Fruit fly (Drosophila melanogaster) whole organism, embryonic: ENCODE data around the gene CG14982.

ENCODE experiments used
- Adf1 ChIP-seq: fragments of 200-800 bp; sonication (Bioruptor generic); IDR thresholded peaks from 2 replicates; pipeline ENCODE4 v1.3.6; 2022; ENCODE audit warnings: missing biosample characterization, missing genetic modification characterization
- BEAF-32 ChIP-seq: fragments of 200-800 bp; sonication (Bioruptor generic); optimal IDR thresholded peaks from 3 replicates; lab custom pipeline; 2017; ENCODE audit warnings: missing biosample characterization, missing genetic modification characterization, mild to moderate bottlenecking, moderate library complexity, missing genetic modification reagents
- CG10431 ChIP-seq: fragments of 200-800 bp; sonication (Bioruptor generic); optimal IDR thresholded peaks from 3 replicates; lab custom pipeline; 2018; ENCODE audit warnings: missing biosample characterization, mild to moderate bottlenecking, missing genetic modification characterization
- CG10654 ChIP-seq: fragments of 200-800 bp; sonication (Bioruptor generic); optimal IDR thresholded peaks from 2 replicates; lab custom pipeline; 2016; ENCODE audit warnings: missing biosample characterization, missing genetic modification characterization
- CG10979 ChIP-seq: fragments of 200-800 bp; sonication (Bioruptor generic); optimal IDR thresholded peaks from 2 replicates; lab custom pipeline; 2018; ENCODE audit warnings: missing biosample characterization, mild to moderate bottlenecking, missing genetic modification characterization, moderate library complexity
- CG12769 ChIP-seq: fragments of 200-800 bp; sonication (Bioruptor generic); optimal IDR thresholded peaks from 2 replicates; lab custom pipeline; 2019; ENCODE audit warnings: missing biosample characterization, mild to moderate bottlenecking, missing genetic modification characterization, moderate library complexity
- CG12942 ChIP-seq: fragments of 200-800 bp; sonication (Bioruptor generic); optimal IDR thresholded peaks from 3 replicates; lab custom pipeline; 2016; ENCODE audit warnings: missing biosample characterization, missing genetic modification characterization
- CG14860 ChIP-seq: fragments of 200-800 bp; sonication (Bioruptor generic); IDR thresholded peaks from 3 replicates; pipeline ENCODE4 v1.3.6; 2022; ENCODE audit warnings: missing biosample characterization, missing genetic modification characterization; ENCODE audit not compliant: partially characterized antibody
- CG2116 ChIP-seq: fragments of 200-800 bp; sonication (Bioruptor generic); optimal IDR thresholded peaks from 3 replicates; lab custom pipeline; 2018; ENCODE audit warnings: missing biosample characterization, mild to moderate bottlenecking, missing genetic modification characterization
- CG2129 ChIP-seq: fragments of 200-800 bp; sonication (Bioruptor generic); IDR thresholded peaks from 2 replicates; pipeline ENCODE4 v1.3.6; 2022; ENCODE audit warnings: missing biosample characterization, missing genetic modification characterization; ENCODE audit not compliant: partially characterized antibody
- CG31441 ChIP-seq: fragments of 200-800 bp; sonication (Bioruptor generic); IDR thresholded peaks from 2 replicates; pipeline ENCODE4 v1.3.6; 2022; ENCODE audit warnings: missing biosample characterization, missing genetic modification characterization
- CG34422 ChIP-seq: fragments of 200-800 bp; sonication (Bioruptor generic); IDR thresholded peaks from 3 replicates; pipeline ENCODE4 v1.3.6; 2022; ENCODE audit warnings: missing biosample characterization, missing genetic modification characterization
- CG42726 ChIP-seq: fragments of 200-800 bp; sonication (Bioruptor generic); IDR thresholded peaks from 2 replicates; pipeline ENCODE4 v1.3.6; 2022; ENCODE audit warnings: missing biosample characterization, missing genetic modification characterization; ENCODE audit not compliant: partially characterized antibody
- CG6791 ChIP-seq: fragments of 200-800 bp; sonication (Bioruptor generic); IDR thresholded peaks from 3 replicates; pipeline ENCODE4 v1.3.6; 2022; ENCODE audit warnings: missing biosample characterization, missing genetic modification characterization; ENCODE audit not compliant: partially characterized antibody
- CG7271 ChIP-seq: fragments of 200-800 bp; sonication (Bioruptor generic); optimal IDR thresholded peaks from 2 replicates; lab custom pipeline; 2018; ENCODE audit warnings: missing biosample characterization, mild to moderate bottlenecking, missing genetic modification characterization, moderate library complexity
- Doc3 ChIP-seq: fragments of 200-800 bp; sonication (Bioruptor generic); IDR thresholded peaks from 3 replicates; pipeline ENCODE4 v1.3.6; 2022; ENCODE audit warnings: missing biosample characterization, missing genetic modification characterization; ENCODE audit not compliant: partially characterized antibody
- Dref ChIP-seq: fragments of 200-800 bp; sonication (Bioruptor generic); IDR thresholded peaks from 2 replicates; pipeline ENCODE4 v1.3.6; 2022; ENCODE audit warnings: missing biosample characterization, missing genetic modification characterization
- Eip74EF ChIP-seq, 2 experiments: fragments of 200-800 bp in 1 of 2; fragments of >200 bp in 1 of 2; sonication (Bioruptor generic) in 1 of 2; optimal IDR thresholded peaks; 2 replicates each; lab custom pipeline; 2017 to 2019; ENCODE audit warnings: missing biosample characterization in 2 of 2, missing genetic modification characterization in 2 of 2, mild to moderate bottlenecking in 1 of 2, moderate library complexity in 1 of 2
- GATAe ChIP-seq: fragments of 200-800 bp; sonication (Bioruptor generic); conservative IDR thresholded peaks from 2 replicates; pipeline ENCODE4 v1.3.6; 2022; ENCODE audit warnings: missing biosample characterization, missing genetic modification characterization
- H2.0 ChIP-seq: fragments of 200-800 bp; sonication (Bioruptor generic); IDR thresholded peaks from 2 replicates; pipeline ENCODE4 v1.3.6; 2022; ENCODE audit warnings: missing biosample characterization, missing genetic modification characterization
- HLH4C ChIP-seq: fragments of 200-800 bp; sonication (Bioruptor generic); IDR thresholded peaks from 3 replicates; pipeline ENCODE4 v1.3.6; 2022; ENCODE audit warnings: missing biosample characterization, missing genetic modification characterization; ENCODE audit not compliant: partially characterized antibody
- HLH54F ChIP-seq: fragments of 200-800 bp; sonication (Bioruptor generic); optimal IDR thresholded peaks from 3 replicates; lab custom pipeline; 2016; ENCODE audit warnings: missing biosample characterization, missing genetic modification characterization
- MTF-1 ChIP-seq: fragments of 200-800 bp; sonication (Bioruptor generic); optimal IDR thresholded peaks from 2 replicates; lab custom pipeline; 2018; ENCODE audit warnings: missing biosample characterization, mild to moderate bottlenecking, missing genetic modification characterization, borderline replicate concordance
- NC2β ChIP-seq: fragments of 200-800 bp; sonication (Bioruptor generic); optimal IDR thresholded peaks from 2 replicates; lab custom pipeline; 2016; ENCODE audit warnings: missing biosample characterization, missing genetic modification characterization
- NFAT ChIP-seq: fragments of 200-800 bp; sonication (Bioruptor generic); IDR thresholded peaks from 2 replicates; pipeline ENCODE4 v1.3.6; 2022; ENCODE audit warnings: missing biosample characterization, missing genetic modification characterization
- Pdp1 ChIP-seq, 2 experiments: fragments of 200-800 bp; sonication (Bioruptor generic); optimal IDR thresholded peaks; 3 replicates each; lab custom pipeline; 2016; ENCODE audit warnings: missing biosample characterization in 2 of 2, missing genetic modification characterization in 2 of 2, mild to moderate bottlenecking in 1 of 2, moderate library complexity in 1 of 2
- Rx ChIP-seq: fragments of 200-800 bp; sonication (Bioruptor generic); IDR thresholded peaks from 2 replicates; pipeline ENCODE4 v1.3.6; 2022; ENCODE audit warnings: missing biosample characterization, missing genetic modification characterization
- al ChIP-seq: fragments of 200-800 bp; sonication (Bioruptor generic); IDR thresholded peaks from 2 replicates; pipeline ENCODE4 v1.3.6; 2022; ENCODE audit warnings: missing biosample characterization, missing genetic modification characterization
- bigmax ChIP-seq: fragments of 200-800 bp; sonication (Bioruptor generic); optimal IDR thresholded peaks from 2 replicates; lab custom pipeline; 2018; ENCODE audit warnings: missing biosample characterization, mild to moderate bottlenecking, missing genetic modification characterization
- bsh ChIP-seq, 2 experiments: fragments of 200-800 bp; sonication (Bioruptor generic); optimal IDR thresholded peaks; 2 replicates each; lab custom pipeline; 2017 to 2018; ENCODE audit warnings: mild to moderate bottlenecking in 2 of 2, missing biosample characterization in 2 of 2, missing genetic modification characterization in 2 of 2, moderate library complexity in 1 of 2
- caup ChIP-seq: fragments of 200-800 bp; sonication (Bioruptor generic); optimal IDR thresholded peaks from 3 replicates; lab custom pipeline; 2017; ENCODE audit warnings: missing biosample characterization, mild to moderate bottlenecking, missing genetic modification characterization, moderate library complexity; ENCODE audit not compliant: severe bottlenecking
- chif ChIP-seq, 2 experiments: fragments of 200-800 bp; sonication (Bioruptor generic); optimal IDR thresholded peaks; 3 replicates each; lab custom pipeline; 2016; ENCODE audit warnings: missing biosample characterization in 2 of 2, missing genetic modification characterization in 2 of 2
- corto ChIP-seq: fragments of 200-800 bp; sonication (Bioruptor generic); optimal IDR thresholded peaks from 2 replicates; lab custom pipeline; 2016; ENCODE audit warnings: missing biosample characterization, mild to moderate bottlenecking, missing genetic modification characterization, moderate library complexity
- crp ChIP-seq, 2 experiments: fragments of 200-800 bp; sonication (Bioruptor generic); optimal IDR thresholded peaks; 2 replicates in 1 of 2; 3 replicates in 1 of 2; lab custom pipeline; 2017; ENCODE audit warnings: missing biosample characterization in 2 of 2, missing genetic modification characterization in 2 of 2, mild to moderate bottlenecking in 1 of 2, moderate library complexity in 1 of 2
- fd96Cb ChIP-seq: fragments of 200-800 bp; sonication (Bioruptor generic); optimal IDR thresholded peaks from 2 replicates; lab custom pipeline; 2018; ENCODE audit warnings: missing biosample characterization, mild to moderate bottlenecking, missing genetic modification characterization, moderate library complexity
- gsb ChIP-seq: fragments of 200-800 bp; sonication (Bioruptor generic); IDR thresholded peaks from 2 replicates; pipeline ENCODE4 v1.3.6; 2022; ENCODE audit warnings: missing biosample characterization, missing genetic modification characterization
- gt ChIP-seq: fragments of 200-800 bp; sonication (Bioruptor generic); IDR thresholded peaks from 2 replicates; pipeline ENCODE4 v1.3.6; 2022; ENCODE audit warnings: missing biosample characterization, missing genetic modification characterization
- insv ChIP-seq, 2 experiments: fragments of 200-800 bp; sonication (Bioruptor generic); optimal IDR thresholded peaks; 3 replicates each; lab custom pipeline; 2016 to 2018; ENCODE audit warnings: missing biosample characterization in 2 of 2, missing genetic modification characterization in 2 of 2
- nau ChIP-seq: fragments of 200-800 bp; sonication (Bioruptor generic); optimal IDR thresholded peaks from 3 replicates; lab custom pipeline; 2017; ENCODE audit warnings: missing biosample characterization, mild to moderate bottlenecking, missing genetic modification characterization, missing genetic modification reagents
- peb ChIP-seq: fragments of 200-800 bp; sonication (Bioruptor generic); IDR thresholded peaks from 2 replicates; pipeline ENCODE4 v1.3.6; 2022; ENCODE audit warnings: missing biosample characterization, missing genetic modification characterization
- seq ChIP-seq: fragments of 200-800 bp; sonication (Bioruptor generic); IDR thresholded peaks from 2 replicates; pipeline ENCODE4 v1.3.6; 2022; ENCODE audit warnings: missing biosample characterization, missing genetic modification characterization
- sim ChIP-seq: fragments of 200-800 bp; sonication (Bioruptor generic); IDR thresholded peaks from 2 replicates; pipeline ENCODE4 v1.3.6; 2022; ENCODE audit warnings: missing biosample characterization, missing genetic modification characterization
- slp2 ChIP-seq: fragments of 200-800 bp; sonication (Bioruptor generic); optimal IDR thresholded peaks from 2 replicates; lab custom pipeline; 2016; ENCODE audit warnings: missing biosample characterization, missing genetic modification characterization
- so ChIP-seq: fragments of 200-800 bp; sonication (Bioruptor generic); IDR thresholded peaks from 3 replicates; pipeline ENCODE4 v1.3.6; 2022; ENCODE audit warnings: missing biosample characterization, missing genetic modification characterization
- trem ChIP-seq: fragments of 200-800 bp; optimal IDR thresholded peaks from 3 replicates; lab custom pipeline; 2019; ENCODE audit warnings: missing biosample characterization, mild to moderate bottlenecking, missing genetic modification characterization, moderate library complexity
- unc-4 ChIP-seq: fragments of 200-800 bp; sonication (Bioruptor generic); IDR thresholded peaks from 2 replicates; pipeline ENCODE4 v1.3.6; 2022; ENCODE audit warnings: missing biosample characterization, missing genetic modification characterization; ENCODE audit not compliant: partially characterized antibody

Gene CG14982

DNA sequence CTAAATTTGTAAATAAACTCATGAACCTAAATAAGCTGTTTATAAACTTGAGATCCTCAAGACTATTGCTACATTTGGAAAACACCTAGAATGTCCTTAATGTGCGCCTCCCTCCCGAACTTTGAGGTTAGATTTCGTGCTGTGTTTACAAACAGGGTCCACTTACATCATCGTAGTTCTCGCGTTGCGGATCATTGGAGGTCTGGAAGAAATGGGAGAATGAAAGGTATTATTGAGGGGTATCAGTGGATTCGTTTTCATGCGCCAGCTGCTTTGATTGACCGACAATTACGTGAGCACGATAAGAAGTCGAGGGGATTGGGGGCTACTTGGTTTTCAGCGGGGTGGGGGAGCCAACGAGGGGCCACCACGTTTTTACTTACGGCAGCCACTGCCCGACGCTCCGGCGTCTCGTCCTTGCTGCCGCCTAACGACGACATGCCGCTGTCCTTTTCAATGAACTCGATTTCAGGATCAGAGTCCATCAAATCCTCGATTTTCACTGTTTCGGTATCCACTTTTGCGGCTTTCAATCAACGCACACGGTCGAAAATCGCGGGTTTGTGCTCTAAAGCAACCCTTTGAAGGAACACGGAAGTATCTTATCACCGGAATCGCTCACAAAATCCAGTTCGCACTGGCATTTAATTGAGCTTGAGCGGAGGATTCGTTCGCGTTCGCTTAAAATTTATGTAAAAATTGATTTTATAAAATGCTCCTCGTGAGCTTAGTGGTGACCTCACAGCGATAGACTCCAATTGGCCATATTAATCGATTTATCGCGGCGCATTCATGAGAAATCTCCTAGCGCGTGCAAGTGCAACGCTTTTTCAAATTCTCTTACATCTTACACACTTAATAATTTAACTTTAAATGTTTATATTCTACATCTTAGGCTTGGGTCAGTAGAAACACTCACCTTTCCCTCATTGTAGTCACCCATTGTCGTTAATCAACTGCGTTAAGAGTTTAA lies 33.4 kb upstream of the CG14982 start (continued):
- TF ChIP-seq CG14860 (GFP tag; lab: Robert Waterston, UW) (peak; percentile 35; the same call in 1 of the 3 replicates), trem (tag; lab: Kevin White, UChicago) (peak; percentile 44), unc-4 (peak; percentile 62), NFAT (GFP tag; lab: Robert Waterston, UW) (peak; percentile 12; the same call in 1 of the 2 replicates), Doc3 (peak; percentile 51; the same call in 2 of the 3 replicates), slp2 (no peak), CG7271 (no peak), Pdp1 (GFP tag; optimal IDR thresholded peaks at IDR 0.05; lab: Kevin White, UChicago) (peak in 1 of 2 experiments; percentile 97), HLH4C (GFP tag; lab: Robert Waterston, UW) (peak; percentile 64; the same call in 2 of the 3 replicates), peb (no peak), corto (GFP tag; lab: Kevin White, UChicago) (no peak), gsb (GFP tag; lab: Robert Waterston, UW) (no peak), CG12769 (tag; lab: Kevin White, UChicago) (peak; percentile 19), CG10654 (GFP tag; lab: Kevin White, UChicago) (no peak), HLH54F (GFP tag; lab: Kevin White, UChicago) (no peak), NC2β (GFP tag; lab: Kevin White, UChicago) (peak; percentile 6), CG10979 (tag; lab: Kevin White, UChicago) (no peak), CG10431 (GFP tag; lab: Kevin White, UChicago) (no peak), CG6791 (GFP tag; lab: Robert Waterston, UW) (peak; percentile 60; the same call in 1 of the 3 replicates), MTF-1 (no peak), gt (no peak), al (no peak), nau (GFP tag; lab: Kevin White, UChicago) (no peak), CG31441 (GFP tag; lab: Robert Waterston, UW) (no peak), sim (GFP tag; lab: Robert Waterston, UW) (no peak), BEAF-32 (GFP tag; lab: Kevin White, UChicago) (peak; percentile 74), so (GFP tag; lab: Robert Waterston, UW) (no peak), insv (GFP tag; optimal IDR thresholded peaks at IDR 0.05; lab: Kevin White, UChicago) (no peak), fd96Cb (tag; lab: Kevin White, UChicago) (no peak), caup (GFP tag; lab: Kevin White, UChicago) (no peak), CG12942 (GFP tag; lab: Kevin White, UChicago) (no peak), chif (GFP tag; optimal IDR thresholded peaks at IDR 0.05; lab: Kevin White, UChicago) (no peak), crp (GFP tag; optimal IDR thresholded peaks at IDR 0.05; lab: Kevin White, UChicago) (peak in 1 of 2 experiments; percentile 41), H2.0 (no peak), Rx (GFP tag; lab: Robert Waterston, UW) (no peak), CG2116 (GFP tag; lab: Kevin White, UChicago) (peak; percentile 77), CG34422 (GFP tag; lab: Robert Waterston, UW) (peak; percentile 44; the same call in 2 of the 3 replicates), Dref (GFP tag; lab: Robert Waterston, UW) (peak; percentile 96), Eip74EF (GFP tag; optimal IDR thresholded peaks at IDR 0.05; lab: Kevin White, UChicago) (no peak), seq (GFP tag; lab: Robert Waterston, UW) (no peak), CG42726 (peak; percentile 73), Adf1 (GFP tag; lab: Robert Waterston, UW) (no peak), GATAe (GFP tag; lab: Robert Waterston, UW) (no peak), bigmax (GFP tag; lab: Kevin White, UChicago) (peak; percentile 90), bsh (GFP tag; optimal IDR thresholded peaks at IDR 0.05; lab: Kevin White, UChicago) (no peak), CG2129 (0 out of 2 replicates have a peak, but pooled peaks have one; percentile 27)
